Worm (Caenorhabditis elegans): ENCODE measurements around the gene C03B8.3.

C03B8.3 gene

DNA sequence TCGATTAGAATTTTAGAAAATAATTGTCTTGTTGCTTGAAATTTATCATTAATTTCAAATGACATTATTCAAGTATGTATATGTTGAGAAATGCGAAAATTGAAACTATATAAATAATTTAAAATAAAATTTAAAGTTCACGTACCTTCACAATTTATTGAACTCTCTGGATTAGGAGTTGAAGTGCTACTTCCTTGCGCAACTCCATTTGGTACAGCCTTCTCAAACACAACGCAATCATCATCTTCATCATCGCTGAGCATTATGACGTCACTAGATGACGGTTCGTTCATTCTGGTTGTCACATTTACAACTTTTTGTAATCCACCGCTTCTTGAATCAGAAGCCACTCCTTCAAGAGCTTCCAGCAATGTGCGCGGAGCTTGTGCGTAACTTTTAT, 8.6 kb upstream of the C03B8.3 start:
- no peak for TF ChIP-seq nhr-67 (tag; optimal IDR thresholded peaks at IDR 0.05)
- no peak for TF ChIP-seq elt-2 (tag; optimal IDR thresholded peaks at IDR 0.05)
- TF ChIP-seq lsy-12 (tag; optimal IDR thresholded peaks at IDR 0.05) = no peak
- no peak for TF ChIP-seq jun-1 (tag; optimal IDR thresholded peaks at IDR 0.05)
- no peak for TF ChIP-seq ztf-4 (tag; optimal IDR thresholded peaks at IDR 0.05)
- TF ChIP-seq egl-5 (tag; optimal IDR thresholded peaks at IDR 0.05) = no peak
- TF ChIP-seq egl-27 (tag; optimal IDR thresholded peaks at IDR 0.05) = no peak
- TF ChIP-seq nhr-23 (tag; optimal IDR thresholded peaks at IDR 0.05) = no peak
- TF ChIP-seq R02D3.7 (tag; optimal IDR thresholded peaks at IDR 0.05) = no peak
- TF ChIP-seq ceh-28 (tag; optimal IDR thresholded peaks at IDR 0.05) = no peak
- no peak for TF ChIP-seq ztf-11 (tag; optimal IDR thresholded peaks at IDR 0.05)
- TF ChIP-seq elt-3 (tag; optimal IDR thresholded peaks at IDR 0.05) = no peak

DNA sequence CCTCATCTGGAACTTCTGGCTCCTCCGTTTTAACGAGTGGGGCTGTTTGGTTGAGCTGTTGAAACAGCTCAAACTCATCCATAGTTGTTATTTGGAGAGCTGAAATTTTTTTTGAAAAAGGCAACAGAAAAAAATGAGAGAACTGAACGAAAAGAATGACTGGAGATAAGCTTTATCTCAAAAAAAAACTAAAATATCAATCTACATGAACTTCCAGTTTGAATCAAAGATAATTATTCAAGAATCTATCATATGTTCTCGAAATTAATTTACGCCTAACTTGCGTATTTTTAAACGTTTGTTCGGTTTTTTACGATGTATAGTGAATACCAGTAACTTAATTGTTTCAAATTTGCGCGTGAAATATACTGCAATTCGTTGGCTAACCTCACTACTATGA, 2.7 kb upstream of the C03B8.3 start, which contains the start of gene lin-13:
Gene lin-13 (minus strand): TSS at position 101 of the 400 bp plus-strand sequence.
- no peak for TF ChIP-seq ceh-9 (tag; optimal IDR thresholded peaks at IDR 0.05)
- no peak for TF ChIP-seq nhr-11 (tag; optimal IDR thresholded peaks at IDR 0.05)

DNA sequence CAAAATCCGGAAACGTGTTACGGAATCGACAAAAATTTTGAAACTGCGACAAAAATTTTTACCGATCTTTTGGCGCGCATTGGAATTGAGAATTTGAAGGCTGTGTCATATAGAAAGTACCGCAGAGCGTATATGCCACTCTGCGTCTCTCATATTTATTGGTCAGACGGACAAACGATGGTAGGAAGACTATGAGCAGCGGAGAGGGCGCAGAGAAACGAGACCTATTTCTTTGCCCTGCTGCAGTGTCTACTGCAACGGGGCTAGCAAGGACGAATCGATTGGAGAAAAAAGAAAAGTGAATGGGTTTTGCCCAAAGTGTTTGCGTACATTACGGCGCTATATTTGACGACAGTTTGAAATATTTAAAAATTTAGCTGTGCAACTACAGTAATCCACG, 2.0 kb upstream of the C03B8.3 start:
- TF ChIP-seq hmg-11 (tag; optimal IDR thresholded peaks at IDR 0.05) (peak; percentile 82), jun-1 (tag; optimal IDR thresholded peaks at IDR 0.05) (peak; percentile 53), pqm-1 (tag; optimal IDR thresholded peaks at IDR 0.05) (peak; percentile 47), nhr-12 (tag; optimal IDR thresholded peaks at IDR 0.05) (no peak), mml-1 (tag; optimal IDR thresholded peaks at IDR 0.05) (no peak), pha-4 (tag; optimal IDR thresholded peaks at IDR 0.05) (peak; percentile 94), nfya-1 (tag; optimal IDR thresholded peaks at IDR 0.05; ENCODE audit: insufficient read depth) (peak; percentile 88), egl-5 (tag; optimal IDR thresholded peaks at IDR 0.05) (peak; percentile 90), nhr-25 (tag; optimal IDR thresholded peaks at IDR 0.05) (peak; percentile 92), sea-2 (GFP tag; optimal IDR thresholded peaks at IDR 0.05) (no peak), ama-1 (optimal IDR thresholded peaks at IDR 0.05) (peak; percentile 64), lin-39 (tag; optimal IDR thresholded peaks at IDR 0.05) (peak; percentile 82), R02D3.7 (tag; optimal IDR thresholded peaks at IDR 0.05) (peak; percentile 59), eor-1 (tag; optimal IDR thresholded peaks at IDR 0.05) (no peak), lsy-12 (tag; optimal IDR thresholded peaks at IDR 0.05) (peak; percentile 73), ceh-28 (tag; optimal IDR thresholded peaks at IDR 0.05) (peak; percentile 78), nhr-67 (tag; optimal IDR thresholded peaks at IDR 0.05) (no peak), lin-15B (tag; optimal IDR thresholded peaks at IDR 0.05) (peak; percentile 86), nhr-23 (tag; optimal IDR thresholded peaks at IDR 0.05) (peak; percentile 76), elt-2 (tag; optimal IDR thresholded peaks at IDR 0.05) (peak; percentile 47), nhr-77 (tag; optimal IDR thresholded peaks at IDR 0.05) (no peak), skn-1 (tag; optimal IDR thresholded peaks at IDR 0.05) (no peak), ceh-82 (tag; optimal IDR thresholded peaks at IDR 0.05) (no peak)

DNA sequence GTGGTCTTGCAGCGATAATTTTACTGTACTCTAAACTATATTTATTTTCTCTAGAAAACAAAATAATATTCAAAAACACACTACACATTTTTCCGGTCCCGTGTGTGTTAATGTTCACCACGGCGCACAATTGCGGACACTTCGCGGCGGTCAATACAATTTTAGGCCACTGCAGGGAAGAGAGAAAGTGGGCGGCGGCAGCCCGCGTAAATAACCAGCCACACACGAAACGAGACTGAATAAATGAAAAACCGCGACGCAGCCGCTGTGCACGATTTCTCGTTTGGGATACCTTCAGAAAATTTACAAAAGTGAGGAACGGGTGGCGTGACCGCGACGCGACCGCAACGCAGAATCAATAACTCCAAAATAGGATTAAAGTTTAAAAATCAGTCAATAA, 1.2 kb upstream of the C03B8.3 start:
- TF ChIP-seq nhr-77 (tag; optimal IDR thresholded peaks at IDR 0.05) (no peak), lin-15B (tag; optimal IDR thresholded peaks at IDR 0.05) (peak; percentile 70), lsy-12 (tag; optimal IDR thresholded peaks at IDR 0.05) (no peak), ZK546.5 (tag; optimal IDR thresholded peaks at IDR 0.05) (no peak), nhr-11 (tag; optimal IDR thresholded peaks at IDR 0.05) (no peak), lin-39 (tag; optimal IDR thresholded peaks at IDR 0.05) (peak; percentile 11), ceh-28 (tag; optimal IDR thresholded peaks at IDR 0.05) (no peak), daf-12 (tag; optimal IDR thresholded peaks at IDR 0.05) (no peak), ceh-82 (tag; optimal IDR thresholded peaks at IDR 0.05) (no peak), ceh-9 (tag; optimal IDR thresholded peaks at IDR 0.05) (no peak), nhr-25 (tag; optimal IDR thresholded peaks at IDR 0.05) (peak; percentile 55), nfya-1 (tag; optimal IDR thresholded peaks at IDR 0.05; ENCODE audit: insufficient read depth) (peak; percentile 85), fkh-2 (tag; optimal IDR thresholded peaks at IDR 0.05) (no peak), R02D3.7 (tag; optimal IDR thresholded peaks at IDR 0.05) (no peak), snpc-4 (tag; optimal IDR thresholded peaks at IDR 0.05) (peak; percentile 36), pha-4 (tag; optimal IDR thresholded peaks at IDR 0.05) (peak; percentile 61), ztf-11 (tag; optimal IDR thresholded peaks at IDR 0.05) (no peak), egl-5 (tag; optimal IDR thresholded peaks at IDR 0.05) (peak; percentile 16), aly-2 (tag; optimal IDR thresholded peaks at IDR 0.05) (no peak), mml-1 (tag; optimal IDR thresholded peaks at IDR 0.05) (no peak), ztf-4 (tag; optimal IDR thresholded peaks at IDR 0.05) (no peak), fos-1 (tag; optimal IDR thresholded peaks at IDR 0.05) (no peak), hmg-11 (tag; optimal IDR thresholded peaks at IDR 0.05) (peak; percentile 75), nhr-23 (tag; optimal IDR thresholded peaks at IDR 0.05) (peak; percentile 5), nhr-67 (tag; optimal IDR thresholded peaks at IDR 0.05) (no peak), nhr-28 (tag; optimal IDR thresholded peaks at IDR 0.05) (no peak), elt-2 (tag; optimal IDR thresholded peaks at IDR 0.05) (no peak), mdl-1 (tag; optimal IDR thresholded peaks at IDR 0.05) (no peak), eor-1 (tag; optimal IDR thresholded peaks at IDR 0.05) (no peak), nhr-43 (tag; optimal IDR thresholded peaks at IDR 0.05; ENCODE audit: poor library complexity, severe bottlenecking) (no peak), jun-1 (tag; optimal IDR thresholded peaks at IDR 0.05) (no peak), unc-62 (GFP tag; optimal IDR thresholded peaks at IDR 0.05) (no peak)

Data from whole organism, L3 larva.